Fruit fly (Drosophila melanogaster): Measurements from ENCODE around the gene ND-15.

The ND-15 gene

DNA sequence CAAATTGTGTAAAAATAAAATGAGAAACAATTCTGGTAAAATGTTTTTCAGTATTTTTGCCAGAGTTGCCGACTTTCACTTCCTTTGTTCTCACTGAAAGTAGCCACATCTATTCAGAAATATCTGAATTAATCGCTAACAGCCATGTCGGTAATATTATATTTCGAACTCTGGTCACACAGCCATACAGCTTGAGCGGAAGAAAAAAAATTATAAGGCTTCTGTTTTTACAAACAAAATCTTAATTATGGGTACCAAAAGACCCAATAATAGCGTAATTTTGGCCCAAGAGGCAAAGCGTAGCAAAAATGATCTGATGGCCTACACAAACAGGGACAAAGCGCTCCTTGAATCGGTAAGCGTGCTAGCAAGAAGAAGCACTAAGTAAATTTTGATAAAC, 41.5 kb downstream of the ND-15 start, which contains the start of gene CG3436 (continued):
- TF ChIP-seq CG12299 (tag; optimal IDR thresholded peaks at IDR 0.05): peak; percentile 27
- TF ChIP-seq gce (GFP tag; IDR thresholded peaks at IDR 0.05): no peak
- TF ChIP-seq abd-A (tag; optimal IDR thresholded peaks at IDR 0.05): no peak
- no peak for TF ChIP-seq usp (GFP tag; optimal IDR thresholded peaks at IDR 0.05)
- TF ChIP-seq sens (GFP tag): peak; percentile 67
- no peak for TF ChIP-seq Asciz (GFP tag; optimal IDR thresholded peaks at IDR 0.05)
- TF ChIP-seq tup (GFP tag; optimal IDR thresholded peaks at IDR 0.05): no peak
- peak; percentile 55 for TF ChIP-seq HmgZ (tag; optimal IDR thresholded peaks at IDR 0.05)
- TF ChIP-seq Sox102F (GFP tag; optimal IDR thresholded peaks at IDR 0.05): no peak
- no peak for TF ChIP-seq Rx (GFP tag; IDR thresholded peaks at IDR 0.05)
- TF ChIP-seq CG11504 (tag; optimal IDR thresholded peaks at IDR 0.05): no peak
- TF ChIP-seq chn (GFP tag; optimal IDR thresholded peaks at IDR 0.05): no peak
- TF ChIP-seq ci (GFP tag; IDR thresholded peaks at IDR 0.05): no peak
- TF ChIP-seq CG17802 (tag; optimal IDR thresholded peaks at IDR 0.05): peak; percentile 33
- no peak for TF ChIP-seq slbo (GFP tag; IDR thresholded peaks at IDR 0.05)
- peak; percentile 22 for TF ChIP-seq Dp (GFP tag; optimal IDR thresholded peaks at IDR 0.05)
- TF ChIP-seq CG3407 (GFP tag; optimal IDR thresholded peaks at IDR 0.05): no peak
- peak; percentile 34 for TF ChIP-seq CG17912 (GFP tag; optimal IDR thresholded peaks at IDR 0.05)
- TF ChIP-seq CG15479 (GFP tag; optimal IDR thresholded peaks at IDR 0.05): no peak
- no peak for TF ChIP-seq ssp (GFP tag; IDR thresholded peaks at IDR 0.05)
- TF ChIP-seq CG11695 (GFP tag; IDR thresholded peaks at IDR 0.05): no peak
- TF ChIP-seq CG31388 (GFP tag; optimal IDR thresholded peaks at IDR 0.05): no peak
- no peak for TF ChIP-seq CG12219 (GFP tag; optimal IDR thresholded peaks at IDR 0.05)
- no peak for TF ChIP-seq pros (GFP tag; optimal IDR thresholded peaks at IDR 0.05)
- peak; percentile 16 for TF ChIP-seq nerfin-1 (tag; optimal IDR thresholded peaks at IDR 0.05)
- no peak for TF ChIP-seq CG17186 (GFP tag; optimal IDR thresholded peaks at IDR 0.05)
- no peak for TF ChIP-seq CG13287 (GFP tag; IDR thresholded peaks at IDR 0.05; ENCODE audit: partially characterized antibody)
- no peak for TF ChIP-seq bab2 (GFP tag; optimal IDR thresholded peaks at IDR 0.05)
- TF ChIP-seq Hr78 (GFP tag; optimal IDR thresholded peaks at IDR 0.05): no peak
- no peak for TF ChIP-seq cas (GFP tag; IDR thresholded peaks at IDR 0.05)
- TF ChIP-seq zen (tag; optimal IDR thresholded peaks at IDR 0.05): peak; percentile 9
- TF ChIP-seq bbx (GFP tag; IDR thresholded peaks at IDR 0.05; ENCODE audit: partially characterized antibody): no peak
- no peak for TF ChIP-seq az2 (GFP tag; optimal IDR thresholded peaks at IDR 0.05)
- no peak for TF ChIP-seq Adf1 (GFP tag; IDR thresholded peaks at IDR 0.05)
- no peak for TF ChIP-seq crc (GFP tag; optimal IDR thresholded peaks at IDR 0.05)
- peak; percentile 81; the same call in 2 of the 3 replicates for TF ChIP-seq CG7357 (GFP tag; IDR thresholded peaks at IDR 0.05)
- peak; percentile 91 for TF ChIP-seq pzg (GFP tag; optimal IDR thresholded peaks at IDR 0.05)
- TF ChIP-seq br (optimal IDR thresholded peaks at IDR 0.05): no peak
- no peak for TF ChIP-seq HHEX (GFP tag; optimal IDR thresholded peaks at IDR 0.05)
- no peak for TF ChIP-seq twi (tag; optimal IDR thresholded peaks at IDR 0.05)
- no peak for TF ChIP-seq ab (GFP tag; optimal IDR thresholded peaks at IDR 0.05)
- no peak for TF ChIP-seq hbn (GFP tag; IDR thresholded peaks at IDR 0.05; ENCODE audit: partially characterized antibody)
- no peak for TF ChIP-seq CG31224 (GFP tag; IDR thresholded peaks at IDR 0.05)
- TF ChIP-seq Stat92E (GFP tag; optimal IDR thresholded peaks at IDR 0.05): peak in 1 of 3 experiments; percentile 2
- no peak for TF ChIP-seq CG34376 (GFP tag; optimal IDR thresholded peaks at IDR 0.05)
- no peak for TF ChIP-seq CG18619 (GFP tag; optimal IDR thresholded peaks at IDR 0.05)
- TF ChIP-seq CG11560 (tag; IDR thresholded peaks at IDR 0.05): no peak
- no peak for TF ChIP-seq CG10462 (GFP tag; optimal IDR thresholded peaks at IDR 0.05)
- no peak for TF ChIP-seq CG7963 (GFP tag; IDR thresholded peaks at IDR 0.05; ENCODE audit: partially characterized antibody)
- TF ChIP-seq CG3065 (GFP tag; optimal IDR thresholded peaks at IDR 0.05): no peak
- TF ChIP-seq CG10267 (tag; optimal IDR thresholded peaks at IDR 0.05): peak; percentile 31
